Worm (Caenorhabditis elegans) whole organism, L1 larva: ENCODE measurements around the gene algn-13.

ENCODE experiments used
- C04F5.9 ChIP-seq: sonication (generic microtip); optimal IDR thresholded peaks from 2 replicates; lab custom pipeline; 2016; ENCODE audit warnings: missing genetic modification characterization, missing compliant biosample characterization
- C16A3.4 ChIP-seq: fragments of 150-350 bp; optimal IDR thresholded peaks from 2 replicates; lab custom pipeline; 2014; ENCODE audit warnings: missing biosample characterization, missing genetic modification characterization
- C34B4.2 ChIP-seq: sonication (generic microtip); optimal IDR thresholded peaks from 2 replicates; lab custom pipeline; 2017; ENCODE audit warnings: mild to moderate bottlenecking, missing genetic modification characterization, missing compliant biosample characterization
- Y116A8C.19 ChIP-seq: sonication (generic microtip); optimal IDR thresholded peaks from 2 replicates; lab custom pipeline; 2016; ENCODE audit warnings: missing compliant biosample characterization, missing genetic modification characterization, borderline replicate concordance
- aha-1 ChIP-seq: fragments of 150-350 bp; optimal IDR thresholded peaks from 2 replicates; lab custom pipeline; 2014; ENCODE audit warnings: missing biosample characterization, missing genetic modification characterization
- aly-2 ChIP-seq: fragments of 150-350 bp; optimal IDR thresholded peaks from 2 replicates; lab custom pipeline; 2014; ENCODE audit warnings: missing biosample characterization, missing genetic modification characterization
- blmp-1 ChIP-seq: fragments of 150-350 bp; optimal IDR thresholded peaks from 2 replicates; lab custom pipeline; 2014; ENCODE audit warnings: missing biosample characterization, missing genetic modification characterization
- ceh-63 ChIP-seq: fragments of 200-800 bp; sonication (Bioruptor generic); optimal IDR thresholded peaks from 2 replicates; lab custom pipeline; 2018; ENCODE audit warnings: mild to moderate bottlenecking, missing genetic modification characterization, missing compliant biosample characterization
- ceh-8 ChIP-seq: fragments of 200-800 bp; sonication (Bioruptor generic); optimal IDR thresholded peaks from 2 replicates; lab custom pipeline; 2018; ENCODE audit warnings: mild to moderate bottlenecking, missing genetic modification characterization, moderate library complexity, missing compliant biosample characterization
- ceh-82 ChIP-seq, 3 experiments: fragments of 150-350 bp in 1 of 3; sonication (generic microtip) in 2 of 3; optimal IDR thresholded peaks; 2 replicates each; lab custom pipeline; 2014 to 2017; ENCODE audit warnings: missing biosample characterization in 3 of 3, missing genetic modification characterization in 3 of 3
- ceh-90 ChIP-seq: sonication (generic microtip); optimal IDR thresholded peaks from 2 replicates; lab custom pipeline; 2016; ENCODE audit warnings: missing genetic modification characterization, missing compliant biosample characterization
- ces-1 ChIP-seq: fragments of 150-350 bp; optimal IDR thresholded peaks from 2 replicates; lab custom pipeline; 2014; ENCODE audit warnings: missing biosample characterization, missing genetic modification reagents, missing genetic modification characterization
- dpl-1 ChIP-seq, 3 experiments: fragments of 150-350 bp in 2 of 3; sonication (generic microtip) in 1 of 3; optimal IDR thresholded peaks; 2 replicates each; lab custom pipeline; 2014 to 2017; ENCODE audit warnings: missing biosample characterization in 3 of 3, missing genetic modification characterization in 3 of 3, missing genetic modification reagents in 3 of 3
- dsc-1 ChIP-seq: sonication (generic microtip); optimal IDR thresholded peaks from 2 replicates; lab custom pipeline; 2016; ENCODE audit warnings: mild to moderate bottlenecking, missing genetic modification characterization, missing compliant biosample characterization
- efl-1 ChIP-seq, 4 experiments: fragments of 150-350 bp; optimal IDR thresholded peaks in 3 of 4; peaks in 1 of 4; 1 replicate in 1 of 4; 2 replicates in 3 of 4; lab custom pipeline; 2014; ENCODE audit warnings: missing biosample characterization in 2 of 4, missing genetic modification characterization in 2 of 4, missing genetic modification reagents in 2 of 4
- efl-3 ChIP-seq: fragments of 200-800 bp; sonication (Bioruptor generic); optimal IDR thresholded peaks from 2 replicates; lab custom pipeline; 2018; ENCODE audit warnings: mild to moderate bottlenecking, missing genetic modification characterization, missing compliant biosample characterization
- egl-13 ChIP-seq: sonication (generic microtip); optimal IDR thresholded peaks from 2 replicates; lab custom pipeline; 2016; ENCODE audit warnings: missing genotype, missing genetic modification reagents, missing genetic modification characterization, missing compliant biosample characterization
- egl-27 ChIP-seq, 2 experiments: fragments of 150-350 bp in 1 of 2; sonication (generic microtip); optimal IDR thresholded peaks; 3 replicates each; lab custom pipeline; 2017 to 2018; ENCODE audit warnings: missing biosample characterization in 2 of 2, missing genetic modification characterization in 2 of 2, missing genetic modification reagents in 2 of 2
- ets-5 ChIP-seq: fragments of 200-800 bp; sonication (Bioruptor generic); IDR thresholded peaks from 2 replicates; pipeline ENCODE4 v1.3.6; 2022; ENCODE audit warnings: missing genetic modification characterization, missing compliant biosample characterization
- fkh-4 ChIP-seq: sonication (generic microtip); optimal IDR thresholded peaks from 2 replicates; lab custom pipeline; 2016; ENCODE audit warnings: missing compliant biosample characterization, missing genetic modification characterization, borderline replicate concordance
- fos-1 ChIP-seq: fragments of 150-350 bp; optimal IDR thresholded peaks from 2 replicates; lab custom pipeline; 2014; ENCODE audit warnings: missing biosample characterization, missing genetic modification characterization
- hlh-4 ChIP-seq: sonication (generic microtip); optimal IDR thresholded peaks from 2 replicates; lab custom pipeline; 2016; ENCODE audit warnings: mild to moderate bottlenecking, missing genetic modification characterization, missing compliant biosample characterization
- irx-1 ChIP-seq: sonication (generic microtip); optimal IDR thresholded peaks from 2 replicates; lab custom pipeline; 2016; ENCODE audit warnings: missing genetic modification characterization, missing compliant biosample characterization
- lin-13 ChIP-seq: fragments of 150-350 bp; optimal IDR thresholded peaks from 2 replicates; lab custom pipeline; 2014; ENCODE audit warnings: missing biosample characterization, missing genetic modification reagents, missing genetic modification characterization
- lin-15B ChIP-seq: fragments of 150-350 bp; sonication (generic microtip); optimal IDR thresholded peaks from 3 replicates; lab custom pipeline; 2014; ENCODE audit warnings: missing biosample characterization, missing genetic modification characterization
- lin-35 ChIP-seq, 2 experiments: fragments of 150-350 bp; optimal IDR thresholded peaks; 2 replicates each; lab custom pipeline; 2014; ENCODE audit warnings: missing biosample characterization in 2 of 2, missing genetic modification characterization in 2 of 2, missing genetic modification reagents in 2 of 2
- lsy-2 ChIP-seq, 2 experiments: fragments of 150-350 bp; optimal IDR thresholded peaks; 2 replicates each; lab custom pipeline; 2014; ENCODE audit warnings: missing biosample characterization in 2 of 2, missing genetic modification characterization in 2 of 2
- mdl-1 ChIP-seq, 2 experiments: fragments of 150-350 bp; optimal IDR thresholded peaks; 2 replicates each; lab custom pipeline; 2014 to 2017; ENCODE audit warnings: missing biosample characterization in 2 of 2, missing genetic modification characterization in 2 of 2, inconsistent platforms in 1 of 2
- mef-2 ChIP-seq: fragments of 150-350 bp; optimal IDR thresholded peaks from 2 replicates; lab custom pipeline; 2014; ENCODE audit warnings: missing biosample characterization, missing genetic modification characterization
- nhr-11 ChIP-seq: fragments of 150-350 bp; optimal IDR thresholded peaks from 2 replicates; lab custom pipeline; 2014; ENCODE audit warnings: missing biosample characterization, missing genetic modification characterization
- nhr-12 ChIP-seq: sonication (generic microtip); optimal IDR thresholded peaks from 2 replicates; lab custom pipeline; 2017; ENCODE audit warnings: missing biosample characterization, missing genetic modification characterization
- nhr-19 ChIP-seq: fragments of 200-800 bp; sonication (Bioruptor generic); conservative IDR thresholded peaks from 2 replicates; pipeline ENCODE4 v1.3.6; 2022; ENCODE audit warnings: missing genetic modification characterization, missing compliant biosample characterization
- nhr-237 ChIP-seq: fragments of 150-350 bp; optimal IDR thresholded peaks from 2 replicates; lab custom pipeline; 2014; ENCODE audit warnings: missing biosample characterization, missing genetic modification characterization
- nhr-28 ChIP-seq: fragments of 150-350 bp; optimal IDR thresholded peaks from 2 replicates; lab custom pipeline; 2014; ENCODE audit warnings: missing biosample characterization, missing genetic modification characterization
- nhr-47 ChIP-seq: sonication (generic microtip); optimal IDR thresholded peaks from 2 replicates; lab custom pipeline; 2016; ENCODE audit warnings: mild to moderate bottlenecking, missing genetic modification characterization, moderate library complexity, missing compliant biosample characterization
- nhr-77 ChIP-seq: fragments of 150-350 bp; optimal IDR thresholded peaks from 2 replicates; lab custom pipeline; 2014; ENCODE audit warnings: missing biosample characterization, missing genetic modification characterization
- nhr-84 ChIP-seq: sonication (generic microtip); optimal IDR thresholded peaks from 2 replicates; lab custom pipeline; 2017; ENCODE audit warnings: missing biosample characterization, missing genetic modification characterization
- nhr-85 ChIP-seq: sonication (generic microtip); peaks from one replicate; lab custom pipeline; 2016; ENCODE audit warnings: missing genetic modification characterization, inconsistent platforms, missing compliant biosample characterization
- nhr-90 ChIP-seq: sonication (generic microtip); optimal IDR thresholded peaks from 2 replicates; lab custom pipeline; 2016; ENCODE audit warnings: mild to moderate bottlenecking, missing genetic modification characterization, missing compliant biosample characterization; ENCODE audit not compliant: poor library complexity
- pag-3 ChIP-seq: sonication (generic microtip); optimal IDR thresholded peaks from 2 replicates; lab custom pipeline; 2017; ENCODE audit warnings: missing genetic modification characterization, mild to moderate bottlenecking, missing compliant biosample characterization, antibody characterized with exemption, borderline replicate concordance; ENCODE audit not compliant: insufficient read depth
- pax-3 ChIP-seq: fragments of 200-800 bp; sonication (Bioruptor generic); optimal IDR thresholded peaks from 2 replicates; lab custom pipeline; 2018; ENCODE audit warnings: mild to moderate bottlenecking, missing genetic modification characterization, moderate library complexity, missing compliant biosample characterization
- rnt-1 ChIP-seq: sonication (generic microtip); optimal IDR thresholded peaks from 2 replicates; lab custom pipeline; 2016; ENCODE audit warnings: mild to moderate bottlenecking, missing genetic modification characterization, moderate library complexity, missing compliant biosample characterization
- skn-1 ChIP-seq: fragments of 150-350 bp; optimal IDR thresholded peaks from 2 replicates; lab custom pipeline; 2014; ENCODE audit warnings: missing biosample characterization, missing genetic modification characterization
- snu-23 ChIP-seq: sonication (generic microtip); optimal IDR thresholded peaks from 2 replicates; lab custom pipeline; 2016; ENCODE audit warnings: missing genetic modification characterization, missing compliant biosample characterization
- sox-4 ChIP-seq: sonication (generic microtip); optimal IDR thresholded peaks from 2 replicates; lab custom pipeline; 2016; ENCODE audit warnings: missing genetic modification characterization, missing compliant biosample characterization
- sptf-1 ChIP-seq: fragments of 150-350 bp; optimal IDR thresholded peaks from 2 replicates; lab custom pipeline; 2014; ENCODE audit warnings: missing biosample characterization, missing genetic modification characterization
- tbx-2 ChIP-seq: sonication (generic microtip); optimal IDR thresholded peaks from 2 replicates; lab custom pipeline; 2016; ENCODE audit warnings: missing genetic modification characterization, missing compliant biosample characterization
- unc-30 ChIP-seq: sonication (generic microtip); optimal IDR thresholded peaks from 2 replicates; lab custom pipeline; 2017; ENCODE audit warnings: missing biosample characterization, missing genetic modification characterization
- unc-62 ChIP-seq: fragments of 150-350 bp; optimal IDR thresholded peaks from 2 replicates; lab custom pipeline; 2014; ENCODE audit warnings: missing biosample characterization, missing genetic modification reagents, missing genetic modification characterization
- unc-86 ChIP-seq: sonication (generic microtip); optimal IDR thresholded peaks from 2 replicates; lab custom pipeline; 2016; ENCODE audit warnings: missing genetic modification characterization, missing compliant biosample characterization
- vab-15 ChIP-seq: sonication (generic microtip); optimal IDR thresholded peaks from 2 replicates; lab custom pipeline; 2017; ENCODE audit warnings: missing genotype, mild to moderate bottlenecking, missing genetic modification characterization, missing compliant biosample characterization
- zag-1 ChIP-seq: fragments of 150-350 bp; optimal IDR thresholded peaks from 2 replicates; lab custom pipeline; 2014; ENCODE audit warnings: missing biosample characterization, missing genetic modification characterization
- zip-4 ChIP-seq: fragments of 200-800 bp; sonication (Bioruptor generic); optimal IDR thresholded peaks from 2 replicates; lab custom pipeline; 2018; ENCODE audit warnings: mild to moderate bottlenecking, missing genetic modification characterization, moderate library complexity, missing compliant biosample characterization

Gene algn-13

DNA sequence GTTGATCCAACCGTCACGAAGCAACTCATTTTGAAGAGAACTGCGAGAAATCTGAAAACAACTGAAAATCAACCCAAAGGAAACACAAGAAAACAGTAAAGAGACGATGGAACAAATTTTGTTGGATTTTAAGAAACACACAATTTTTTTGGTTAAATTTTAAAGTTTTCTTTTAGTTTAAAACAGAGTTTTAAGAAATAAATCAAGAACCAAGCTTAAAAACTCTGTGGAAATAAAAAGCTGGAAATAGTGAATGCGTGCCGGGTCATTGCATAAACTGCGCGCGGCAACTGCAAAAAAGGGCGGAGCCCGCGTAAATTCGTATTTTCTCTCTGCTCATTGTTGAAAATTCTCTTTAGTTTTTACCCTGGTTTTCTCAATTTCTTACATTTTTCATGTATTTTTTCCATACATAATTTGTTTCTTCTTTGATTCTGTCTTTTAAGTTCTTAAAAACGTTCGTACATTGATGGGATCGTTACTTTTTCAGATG is at the start of gene algn-13, which contains the start of gene R10D12.13:
Gene algn-13, minus strand, starts transcription at position 51 of the 493 bp plus-strand sequence.
Gene R10D12.13, plus strand, starts transcription at position 491 of the 493 bp plus-strand sequence.
- peak; percentile 64 for TF ChIP-seq nhr-47
- TF ChIP-seq ceh-63 (GFP tag; lab: Kevin White, UChicago): no peak
- TF ChIP-seq lin-13: peak; percentile 59
- TF ChIP-seq unc-30: no peak
- no peak for TF ChIP-seq pax-3 (tag; lab: Kevin White, UChicago)
- TF ChIP-seq egl-13: no peak
- peak; percentile 14 for TF ChIP-seq unc-86 (tag; lab: Kevin White, UChicago)
- peak; percentile 52 for TF ChIP-seq nhr-19 (GFP tag; lab: Robert Waterston, UW)
- no peak for TF ChIP-seq lin-15B (tag; lab: Kevin White, UChicago)
- TF ChIP-seq sox-4: no peak
- peak; percentile 65 for TF ChIP-seq dsc-1
- peak; percentile 51 for TF ChIP-seq C16A3.4 (tag; lab: Kevin White, UChicago)
- peak; percentile 63 to 71 for TF ChIP-seq efl-1 (optimal IDR thresholded peaks at IDR 0.05; lab: Kevin White, UChicago)
- TF ChIP-seq efl-1 (GFP tag; optimal IDR thresholded peaks at IDR 0.05 in 1 of 2; lab: Kevin White, UChicago): peak; percentile 62 to 96
- TF ChIP-seq lin-35 (GFP tag; optimal IDR thresholded peaks at IDR 0.05; lab: Kevin White, UChicago): peak; percentile 60 to 63
- no peak for TF ChIP-seq sptf-1
- TF ChIP-seq ceh-90 (tag; lab: Kevin White, UChicago): no peak
- no peak for TF ChIP-seq mef-2 (tag; lab: Kevin White, UChicago)
- no peak for TF ChIP-seq aly-2 (tag; lab: Kevin White, UChicago)
- no peak for TF ChIP-seq fos-1 (tag; lab: Kevin White, UChicago)
- TF ChIP-seq efl-3 (GFP tag; lab: Kevin White, UChicago): no peak
- TF ChIP-seq tbx-2 (tag; lab: Kevin White, UChicago): peak; percentile 36
- no peak for TF ChIP-seq nhr-84 (tag; lab: Kevin White, UChicago)
- TF ChIP-seq zip-4: peak; percentile 6
- TF ChIP-seq lsy-2 (tag; optimal IDR thresholded peaks at IDR 0.05; lab: Kevin White, UChicago): peak; percentile 59 to 67
- no peak for TF ChIP-seq unc-62
- TF ChIP-seq C34B4.2 (tag; lab: Kevin White, UChicago): no peak
- no peak for TF ChIP-seq ets-5 (GFP tag; lab: Robert Waterston, UW)
- peak; percentile 8 for TF ChIP-seq irx-1
- TF ChIP-seq pag-3 (tag; lab: Kevin White, UChicago): no peak
- no peak for TF ChIP-seq hlh-4 (tag; lab: Kevin White, UChicago)
- TF ChIP-seq ces-1: no peak
- peak; percentile 74 for TF ChIP-seq nhr-85 (tag; lab: Kevin White, UChicago)
- no peak for TF ChIP-seq zag-1 (tag; lab: Kevin White, UChicago)
- peak; percentile 67 for TF ChIP-seq snu-23 (GFP tag; lab: Kevin White, UChicago)
- TF ChIP-seq dpl-1 (GFP tag; optimal IDR thresholded peaks at IDR 0.05; lab: Kevin White, UChicago): peak; percentile 64 to 71 (median 67)
- no peak for TF ChIP-seq nhr-12
- TF ChIP-seq Y116A8C.19 (tag; lab: Kevin White, UChicago): no peak
- no peak for TF ChIP-seq aha-1 (tag; lab: Kevin White, UChicago)
- TF ChIP-seq nhr-28: no peak
- TF ChIP-seq nhr-90 (tag; lab: Kevin White, UChicago): peak; percentile 65
- TF ChIP-seq ceh-82 (tag; optimal IDR thresholded peaks at IDR 0.05; lab: Kevin White, UChicago): peak; percentile 51 to 54 (median 52)
- TF ChIP-seq rnt-1: peak; percentile 82
- peak; percentile 30 for TF ChIP-seq nhr-11 (tag; lab: Kevin White, UChicago)
- no peak for TF ChIP-seq fkh-4
- TF ChIP-seq blmp-1 (tag; lab: Kevin White, UChicago): peak; percentile 49
- no peak for TF ChIP-seq nhr-237 (tag; lab: Kevin White, UChicago)
- no peak for TF ChIP-seq mdl-1 (tag; optimal IDR thresholded peaks at IDR 0.05; lab: Kevin White, UChicago)
- TF ChIP-seq skn-1: peak; percentile 59
- no peak for TF ChIP-seq nhr-77 (tag; lab: Kevin White, UChicago)
- TF ChIP-seq C04F5.9 (tag; lab: Kevin White, UChicago): no peak
- TF ChIP-seq egl-27 (tag; optimal IDR thresholded peaks at IDR 0.05; lab: Kevin White, UChicago): no peak
- TF ChIP-seq vab-15 (tag; lab: Kevin White, UChicago): no peak
- TF ChIP-seq ceh-8 (GFP tag; lab: Kevin White, UChicago): no peak
